Fruit fly (Drosophila melanogaster): ENCODE data around the gene CG13318.
A peak's percentile ranks its signal among the peaks of the same experiment; 100 is the strongest.

Gene CG13318

DNA sequence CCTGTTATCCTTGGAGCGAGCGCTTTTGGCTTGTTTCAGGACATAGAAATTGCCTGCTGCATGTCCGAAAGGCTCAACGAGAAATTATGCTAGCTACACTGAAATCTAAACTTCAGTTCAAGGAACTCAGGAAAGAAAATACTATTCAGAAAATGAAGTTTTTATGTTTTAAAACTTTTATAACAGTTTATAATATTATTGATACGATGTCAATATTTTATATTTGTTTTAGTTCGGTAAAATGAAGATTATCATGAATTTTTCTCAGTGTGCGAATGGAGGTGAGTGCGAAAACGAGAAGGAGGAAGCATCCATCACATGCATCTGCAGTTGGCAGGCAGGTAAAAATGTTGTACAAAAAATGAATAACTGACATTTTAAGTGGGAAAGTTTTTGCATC lies 26.1 kb downstream of the CG13318 start (continued):
- TF ChIP-seq odd (GFP tag; optimal IDR thresholded peaks at IDR 0.05), result no peak
- peak; percentile 61 for TF ChIP-seq CG1529 (GFP tag; optimal IDR thresholded peaks at IDR 0.05)
- peak; percentile 56; the same call in 1 of the 2 replicates for TF ChIP-seq ara (GFP tag; IDR thresholded peaks at IDR 0.05)
- no peak for TF ChIP-seq emc (GFP tag; optimal IDR thresholded peaks at IDR 0.05)
- TF ChIP-seq Trl (optimal IDR thresholded peaks at IDR 0.05), result no peak
- no peak for TF ChIP-seq Trl (GFP tag; optimal IDR thresholded peaks at IDR 0.05)
- no peak for TF ChIP-seq CrebB (tag; optimal IDR thresholded peaks at IDR 0.05)
- TF ChIP-seq CG8359 (GFP tag; optimal IDR thresholded peaks at IDR 0.05; ENCODE audit: borderline replicate concordance), result no peak
- TF ChIP-seq CG17328 (GFP tag; IDR thresholded peaks at IDR 0.05), result peak; percentile 71
- TF ChIP-seq Dll (GFP tag; IDR thresholded peaks at IDR 0.05; ENCODE audit: partially characterized antibody), result no peak
- TF ChIP-seq Dbx (GFP tag; IDR thresholded peaks at IDR 0.05), result no peak
- TF ChIP-seq psq (GFP tag; optimal IDR thresholded peaks at IDR 0.05), result no peak
- no peak for TF ChIP-seq CG6175 (GFP tag; IDR thresholded peaks at IDR 0.05)
- TF ChIP-seq nau (GFP tag; optimal IDR thresholded peaks at IDR 0.05), result no peak
- no peak for TF ChIP-seq pzg (GFP tag; optimal IDR thresholded peaks at IDR 0.05)
- peak; percentile 71 for TF ChIP-seq CG8924 (tag; optimal IDR thresholded peaks at IDR 0.05)
- no peak for TF ChIP-seq CG3065 (GFP tag; optimal IDR thresholded peaks at IDR 0.05)
- no peak for TF ChIP-seq mam (GFP tag; optimal IDR thresholded peaks at IDR 0.05)
- no peak for TF ChIP-seq CG17802 (tag; optimal IDR thresholded peaks at IDR 0.05)
- TF ChIP-seq Lhr (GFP tag; optimal IDR thresholded peaks at IDR 0.05), result peak; percentile 22
- TF ChIP-seq CHES-1-like (GFP tag; optimal IDR thresholded peaks at IDR 0.05), result no peak
- TF ChIP-seq Side (GFP tag; optimal IDR thresholded peaks at IDR 0.05), result no peak
- TF ChIP-seq CG2120 (GFP tag; optimal IDR thresholded peaks at IDR 0.05), result peak; percentile 38
- no peak for TF ChIP-seq CG13894 (tag; optimal IDR thresholded peaks at IDR 0.05)
- TF ChIP-seq Oli (tag; optimal IDR thresholded peaks at IDR 0.05), result peak; percentile 66
- TF ChIP-seq seq (GFP tag; IDR thresholded peaks at IDR 0.05), result peak; percentile 57
- TF ChIP-seq Ssrp (tag; optimal IDR thresholded peaks at IDR 0.05), result peak; percentile 72
- peak in 1 of 2 experiments; percentile 84 for TF ChIP-seq eve (GFP tag; optimal IDR thresholded peaks at IDR 0.05)
- peak; percentile 33 for TF ChIP-seq CG5245 (GFP tag; optimal IDR thresholded peaks at IDR 0.05)
- TF ChIP-seq CG7745 (tag; optimal IDR thresholded peaks at IDR 0.05), result no peak
- peak; percentile 73 for TF ChIP-seq phol (tag; optimal IDR thresholded peaks at IDR 0.05)
- TF ChIP-seq CG11456 (GFP tag; IDR thresholded peaks at IDR 0.05), result no peak
- TF ChIP-seq CkIIα-i1 (GFP tag; IDR thresholded peaks at IDR 0.05), result no peak
- TF ChIP-seq run (tag; optimal IDR thresholded peaks at IDR 0.05), result peak; percentile 38
- peak; percentile 65 for TF ChIP-seq CG4820 (GFP tag; optimal IDR thresholded peaks at IDR 0.05)
- TF ChIP-seq CG1602 (GFP tag; optimal IDR thresholded peaks at IDR 0.05), result peak; percentile 45
- TF ChIP-seq Hmx (GFP tag; optimal IDR thresholded peaks at IDR 0.05), result no peak
- TF ChIP-seq crc (GFP tag; optimal IDR thresholded peaks at IDR 0.05), result no peak
- TF ChIP-seq tna (GFP tag; IDR thresholded peaks at IDR 0.05; ENCODE audit: partially characterized antibody), result no peak
- TF ChIP-seq MESR4 (GFP tag; optimal IDR thresholded peaks at IDR 0.05), result no peak
- TF ChIP-seq CG34224 (GFP tag; IDR thresholded peaks at IDR 0.05; ENCODE audit: partially characterized antibody), result no peak
- TF ChIP-seq salm (tag; optimal IDR thresholded peaks at IDR 0.05), result peak; percentile 51
- TF ChIP-seq CG4617 (GFP tag; optimal IDR thresholded peaks at IDR 0.05; ENCODE audit: borderline replicate concordance), result peak; percentile 17
- TF ChIP-seq croc (GFP tag; conservative IDR thresholded peaks at IDR 0.05), result peak; percentile 46; the same call in 1 of the 3 replicates
- peak; percentile 21 for TF ChIP-seq CG15514 (GFP tag; optimal IDR thresholded peaks at IDR 0.05)
- TF ChIP-seq stwl (tag; optimal IDR thresholded peaks at IDR 0.05), result peak; percentile 15
- TF ChIP-seq CG17912 (GFP tag; optimal IDR thresholded peaks at IDR 0.05), result no peak
- no peak for TF ChIP-seq CG4328 (GFP tag; optimal IDR thresholded peaks at IDR 0.05)
- TF ChIP-seq Hr51 (GFP tag; optimal IDR thresholded peaks at IDR 0.05), result peak in 1 of 2 experiments; percentile 80
- no peak for TF ChIP-seq CG6272 (GFP tag; IDR thresholded peaks at IDR 0.05)
- peak; percentile 73 for TF ChIP-seq vvl (GFP tag; IDR thresholded peaks at IDR 0.05)

All from whole organism, embryonic.